Fruit fly (Drosophila melanogaster): ENCODE measurements around the gene CG13727.
A peak's percentile ranks its signal among the peaks of the same experiment; 100 is the strongest.

CG13727 gene

DNA sequence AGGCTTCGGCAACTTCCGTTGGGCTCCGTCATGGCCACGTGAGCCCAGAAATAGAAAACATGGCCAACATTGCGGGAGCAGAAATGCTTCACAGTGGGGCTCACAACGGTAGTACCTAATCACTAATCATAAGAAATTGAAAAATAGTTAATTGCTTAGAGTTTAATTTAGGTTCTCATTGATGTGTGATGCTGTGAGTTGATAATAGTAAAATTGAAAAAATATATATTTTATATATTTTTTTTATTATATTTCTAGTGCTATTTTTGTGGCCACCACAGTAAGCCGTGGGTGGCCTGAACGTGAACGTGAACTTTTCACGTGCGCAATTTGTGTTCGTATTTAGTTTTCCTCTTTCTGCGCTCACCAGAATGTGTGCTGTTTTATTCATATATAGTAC is 30.6 kb downstream of the CG13727 start:
- TF ChIP-seq CG10431 (GFP tag; optimal IDR thresholded peaks at IDR 0.05) (no peak), cad (GFP tag; optimal IDR thresholded peaks at IDR 0.05) (no peak), chn (GFP tag; optimal IDR thresholded peaks at IDR 0.05) (no peak), CG15269 (tag; optimal IDR thresholded peaks at IDR 0.05) (peak; percentile 39), Med (GFP tag) (no peak), maf-S (GFP tag; optimal IDR thresholded peaks at IDR 0.05) (no peak), CG14441 (GFP tag; IDR thresholded peaks at IDR 0.05) (no peak), kah (GFP tag; optimal IDR thresholded peaks at IDR 0.05) (no peak), CG2116 (GFP tag; optimal IDR thresholded peaks at IDR 0.05) (no peak), HLHmδ (GFP tag; optimal IDR thresholded peaks at IDR 0.05) (no peak), CG10274 (GFP tag; optimal IDR thresholded peaks at IDR 0.05) (no peak), CTCF (GFP tag; optimal IDR thresholded peaks at IDR 0.05) (no peak), CG14050 (GFP tag; IDR thresholded peaks at IDR 0.05) (no peak), Atf6 (GFP tag; IDR thresholded peaks at IDR 0.05) (0 out of 2 replicates have a peak, but pooled peaks have one; percentile 38), CG1602 (GFP tag; optimal IDR thresholded peaks at IDR 0.05) (no peak), Jarid2 (GFP tag; optimal IDR thresholded peaks at IDR 0.05) (no peak), CG13894 (tag; optimal IDR thresholded peaks at IDR 0.05) (peak; percentile 60), CG10209 (GFP tag; optimal IDR thresholded peaks at IDR 0.05) (no peak), rib (GFP tag; IDR thresholded peaks at IDR 0.05) (no peak), Rfx (GFP tag; IDR thresholded peaks at IDR 0.05) (peak; percentile 54; the same call in 1 of the 2 replicates), az2 (GFP tag; optimal IDR thresholded peaks at IDR 0.05) (no peak), CG10147 (GFP tag; optimal IDR thresholded peaks at IDR 0.05) (peak; percentile 48), Myb (GFP tag; optimal IDR thresholded peaks at IDR 0.05) (no peak), Hr78 (GFP tag; optimal IDR thresholded peaks at IDR 0.05) (no peak), CG1832 (GFP tag; optimal IDR thresholded peaks at IDR 0.05) (no peak), otp (GFP tag; IDR thresholded peaks at IDR 0.05) (no peak), ssp (GFP tag; IDR thresholded peaks at IDR 0.05) (no peak), Blimp-1 (GFP tag; optimal IDR thresholded peaks at IDR 0.05) (peak; percentile 57), knrl (GFP tag; IDR thresholded peaks at IDR 0.05; ENCODE audit: partially characterized antibody) (no peak), so (GFP tag; IDR thresholded peaks at IDR 0.05) (no peak), tap (tag; optimal IDR thresholded peaks at IDR 0.05) (peak; percentile 42), Sry-δ (GFP tag; optimal IDR thresholded peaks at IDR 0.05) (no peak), CG1603 (tag; optimal IDR thresholded peaks at IDR 0.05) (no peak), Bteb2 (GFP tag; optimal IDR thresholded peaks at IDR 0.05) (no peak), CG7928 (GFP tag; optimal IDR thresholded peaks at IDR 0.05) (no peak), CG2889 (GFP tag; IDR thresholded peaks at IDR 0.05) (no peak), CG2712 (tag; optimal IDR thresholded peaks at IDR 0.05) (peak; percentile 67), Drgx (GFP tag; IDR thresholded peaks at IDR 0.05) (no peak), CG31441 (GFP tag; IDR thresholded peaks at IDR 0.05) (peak; percentile 62), Spps (tag; optimal IDR thresholded peaks at IDR 0.05) (no peak), CG15601 (tag; optimal IDR thresholded peaks at IDR 0.05) (no peak), p53 (GFP tag; optimal IDR thresholded peaks at IDR 0.05) (no peak), fru (optimal IDR thresholded peaks at IDR 0.05) (no peak), YL-1 (GFP tag; optimal IDR thresholded peaks at IDR 0.05) (no peak), H2.0 (GFP tag; IDR thresholded peaks at IDR 0.05) (no peak), ash1 (GFP tag; optimal IDR thresholded peaks at IDR 0.05) (no peak), CG7963 (GFP tag; IDR thresholded peaks at IDR 0.05; ENCODE audit: partially characterized antibody) (no peak), E2f2 (GFP tag; IDR thresholded peaks at IDR 0.05) (no peak), vvl (GFP tag; IDR thresholded peaks at IDR 0.05) (peak; percentile 73), CG32532 (GFP tag; IDR thresholded peaks at IDR 0.05) (peak; percentile 74), unpg (GFP tag; optimal IDR thresholded peaks at IDR 0.05) (peak; percentile 60), CG11696 (GFP tag; IDR thresholded peaks at IDR 0.05) (peak; percentile 79), trem (tag; optimal IDR thresholded peaks at IDR 0.05) (peak; percentile 10)

All from whole organism, embryonic.